Worm (Caenorhabditis elegans): ENCODE data around the gene C50B6.9.

ce11 chrV:13373643-13374042 lies 37.5 kb downstream of the C50B6.9 start:
- TF ChIP-seq hlh-6 (tag; optimal IDR thresholded peaks at IDR 0.05) (no peak), nhr-11 (tag; optimal IDR thresholded peaks at IDR 0.05) (no peak), ama-1 (optimal IDR thresholded peaks at IDR 0.05) (no peak), pros-1 (tag; optimal IDR thresholded peaks at IDR 0.05) (no peak), lin-11 (tag; optimal IDR thresholded peaks at IDR 0.05) (no peak), nhr-232 (tag; optimal IDR thresholded peaks at IDR 0.05) (no peak), fax-1 (tag; optimal IDR thresholded peaks at IDR 0.05) (no peak), ttx-3 (tag; optimal IDR thresholded peaks at IDR 0.05) (no peak)

Measured in whole organism, late embryonic.